Worm (Caenorhabditis elegans) whole organism, young adult: ENCODE results near the gene F13E6.1.

Experiments used
- B0019.2 ChIP-seq: fragments of 200-800 bp; sonication (Bioruptor generic); conservative IDR thresholded peaks from 2 replicates; pipeline ENCODE4 v1.3.6; 2022; ENCODE audit warnings: missing genetic modification reagents, missing genetic modification characterization, missing compliant biosample characterization
- dpff-1 ChIP-seq: sonication (generic microtip); optimal IDR thresholded peaks from 2 replicates; lab custom pipeline; 2017; ENCODE audit warnings: mild to moderate bottlenecking, missing genetic modification characterization, missing compliant biosample characterization
- efl-1 ChIP-seq: fragments of 150-350 bp; optimal IDR thresholded peaks from 2 replicates; lab custom pipeline; 2014; ENCODE audit warnings: missing biosample characterization, missing genetic modification reagents, missing genetic modification characterization
- ets-4 ChIP-seq: fragments of 200-800 bp; sonication (Bioruptor generic); optimal IDR thresholded peaks from 2 replicates; lab custom pipeline; 2018; ENCODE audit warnings: mild to moderate bottlenecking, missing genetic modification characterization, missing compliant biosample characterization
- hmg-20 ChIP-seq: fragments of 200-800 bp; sonication (Bioruptor generic); IDR thresholded peaks from 2 replicates; pipeline ENCODE4 v1.3.6; 2022; ENCODE audit warnings: missing genetic modification reagents, missing genetic modification characterization, missing compliant biosample characterization
- let-526 ChIP-seq: fragments of 200-800 bp; sonication (Bioruptor generic); IDR thresholded peaks from 2 replicates; pipeline ENCODE4 v1.3.6; 2022; ENCODE audit warnings: missing genetic modification reagents, missing genetic modification characterization, missing compliant biosample characterization
- lin-40 ChIP-seq: sonication (generic microtip); optimal IDR thresholded peaks from 2 replicates; lab custom pipeline; 2016; ENCODE audit warnings: missing genetic modification characterization, mild to moderate bottlenecking, missing compliant biosample characterization, missing genotype, missing genetic modification reagents
- snpc-4 ChIP-seq, 5 experiments: fragments of 150-350 bp in 1 of 5; sonication (generic microtip) in 4 of 5; optimal IDR thresholded peaks; 2 replicates each; lab custom pipeline; 2014 to 2018; ENCODE audit warnings: missing genetic modification characterization in 5 of 5, missing biosample characterization in 3 of 5, antibody characterized with exemption in 2 of 5, mild to moderate bottlenecking in 2 of 5, missing compliant biosample characterization in 2 of 5, missing genotype in 2 of 5, moderate library complexity in 2 of 5, missing genetic modification reagents in 1 of 5
- unc-62 ChIP-seq: fragments of 150-350 bp; optimal IDR thresholded peaks from 2 replicates; lab custom pipeline; 2014; ENCODE audit warnings: missing biosample characterization, missing genetic modification reagents, missing genetic modification characterization
- ztf-25 ChIP-seq: fragments of 200-800 bp; sonication (Bioruptor generic); IDR thresholded peaks from 2 replicates; pipeline ENCODE4 v1.3.6; 2022; ENCODE audit warnings: missing genetic modification reagents, missing genetic modification characterization, missing compliant biosample characterization

ce11 chrX:10721954-10722353, 45.0 kb upstream of the F13E6.1 start, which contains the start of gene mbr-1:
- no peak for TF ChIP-seq ets-4
- TF ChIP-seq snpc-4 (GFP tag; optimal IDR thresholded peaks at IDR 0.05; lab: Kevin White, UChicago), result no peak
- TF ChIP-seq snpc-4 (tag; optimal IDR thresholded peaks at IDR 0.05; lab: Kevin White, UChicago), result no peak
- no peak for TF ChIP-seq ztf-25 (GFP tag; lab: Robert Waterston, UW)
- TF ChIP-seq B0019.2 (GFP tag; lab: Robert Waterston, UW), result no peak
- TF ChIP-seq hmg-20, result no peak
- TF ChIP-seq lin-40 (tag; lab: Kevin White, UChicago), result no peak
- TF ChIP-seq efl-1 (GFP tag; lab: Kevin White, UChicago), result no peak
- no peak for TF ChIP-seq dpff-1
- no peak for TF ChIP-seq unc-62
- no peak for TF ChIP-seq let-526 (GFP tag; lab: Robert Waterston, UW)
